Worm (Caenorhabditis elegans) whole organism, L3 larva: Measurements from ENCODE around the gene W03A5.6.

ENCODE experiments used
- R02D3.7 ChIP-seq: fragments of 150-350 bp; optimal IDR thresholded peaks from 2 replicates; lab custom pipeline; 2014; ENCODE audit warnings: missing biosample characterization, missing genetic modification characterization
- ama-1 ChIP-seq: fragments of 150-350 bp; optimal IDR thresholded peaks from 2 replicates; lab custom pipeline; 2018
- daf-12 ChIP-seq: fragments of 150-350 bp; optimal IDR thresholded peaks from 2 replicates; lab custom pipeline; 2014; ENCODE audit warnings: missing biosample characterization, missing genetic modification reagents, missing genetic modification characterization
- fkh-10 ChIP-seq: sonication (generic microtip); optimal IDR thresholded peaks from 2 replicates; lab custom pipeline; 2017; ENCODE audit warnings: missing biosample characterization, missing genetic modification reagents, missing genetic modification characterization
- jun-1 ChIP-seq: fragments of 150-350 bp; optimal IDR thresholded peaks from 2 replicates; lab custom pipeline; 2014; ENCODE audit warnings: missing biosample characterization, missing genetic modification reagents, missing genetic modification characterization
- nhr-11 ChIP-seq: fragments of 150-350 bp; optimal IDR thresholded peaks from 2 replicates; lab custom pipeline; 2014; ENCODE audit warnings: missing biosample characterization, missing genetic modification characterization
- nhr-237 ChIP-seq: fragments of 150-350 bp; optimal IDR thresholded peaks from 2 replicates; lab custom pipeline; 2014; ENCODE audit warnings: missing biosample characterization, missing genetic modification characterization
- nhr-28 ChIP-seq: fragments of 150-350 bp; optimal IDR thresholded peaks from 2 replicates; lab custom pipeline; 2014; ENCODE audit warnings: missing biosample characterization, missing genetic modification characterization
- tbx-2 ChIP-seq: sonication (generic microtip); optimal IDR thresholded peaks from 2 replicates; lab custom pipeline; 2016; ENCODE audit warnings: mild to moderate bottlenecking, missing genetic modification characterization, missing compliant biosample characterization
- unc-62 ChIP-seq: fragments of 150-350 bp; sonication (generic microtip); optimal IDR thresholded peaks from 4 replicates; lab custom pipeline; 2014; ENCODE audit warnings: missing biosample characterization, missing genetic modification reagents, missing genetic modification characterization
- ztf-11 ChIP-seq: fragments of 150-350 bp; optimal IDR thresholded peaks from 2 replicates; lab custom pipeline; 2014; ENCODE audit warnings: missing biosample characterization, missing genetic modification characterization
- ztf-4 ChIP-seq: fragments of 150-350 bp; optimal IDR thresholded peaks from 2 replicates; lab custom pipeline; 2014; ENCODE audit warnings: missing biosample characterization, missing genetic modification characterization

DNA sequence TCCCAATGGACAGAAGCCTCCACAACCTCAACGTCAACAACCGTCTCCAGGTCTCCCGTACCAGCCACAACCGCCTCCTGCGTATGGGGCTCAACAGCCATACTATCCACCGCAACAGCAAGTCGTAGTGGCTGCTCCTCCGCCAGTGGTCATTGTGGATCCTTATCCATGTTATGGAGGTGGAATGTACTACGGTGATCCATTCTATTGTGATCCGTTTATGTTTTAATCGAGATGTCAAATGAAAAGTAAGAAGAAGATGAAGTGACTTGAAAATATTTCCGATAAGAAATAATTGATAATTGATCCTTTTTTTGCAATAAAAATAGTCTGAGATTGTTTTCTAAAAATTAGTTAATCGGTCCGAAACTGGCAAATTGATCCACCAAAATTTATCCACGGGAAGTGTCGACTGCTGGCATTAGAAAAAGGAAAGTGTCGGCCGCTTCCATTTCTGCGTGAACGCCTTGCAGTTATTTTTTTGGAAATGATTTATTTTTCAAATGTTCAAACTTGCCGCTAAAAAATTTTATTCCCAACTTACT is 38.5 kb upstream of the W03A5.6 start, which contains the start of the genes R02F2.6 and R02F2.5:
- TF ChIP-seq R02D3.7 (no peak), nhr-237 (tag; lab: Kevin White, UChicago) (no peak), ztf-11 (tag; lab: Kevin White, UChicago) (no peak), tbx-2 (tag; lab: Kevin White, UChicago) (no peak), jun-1 (tag; lab: Kevin White, UChicago) (no peak), nhr-11 (tag; lab: Kevin White, UChicago) (no peak), fkh-10 (GFP tag; lab: Kevin White, UChicago) (no peak), ztf-4 (tag; lab: Kevin White, UChicago) (no peak), nhr-28 (tag; lab: Kevin White, UChicago) (no peak), daf-12 (tag; lab: Kevin White, UChicago) (no peak), ama-1 (lab: Kevin White, UChicago) (no peak), unc-62 (GFP tag; lab: Kevin White, UChicago) (no peak)
